Worm (Caenorhabditis elegans): ENCODE data around the gene F13H8.8.

F13H8.8 gene

ce11 chrII:6222558-6222957 is 45.3 kb downstream of the F13H8.8 start, which contains the start of gene C30B5.6:
C30B5.6 (minus strand) TSS chrII:6222658.
- TF ChIP-seq aha-1 (tag) (peak; percentile 29), snpc-1.2 (GFP tag; IDR thresholded peaks at IDR 0.05) (no peak)

ce11 chrII:6221470-6221869 is 46.4 kb downstream of the F13H8.8 start:
- TF ChIP-seq unc-62 (GFP tag; optimal IDR thresholded peaks at IDR 0.05 in 1 of 2), result peak in 1 of 2 experiments; percentile 92
- TF ChIP-seq unc-62 (tag; optimal IDR thresholded peaks at IDR 0.05), result no peak
- no peak for TF ChIP-seq ctbp-1 (GFP tag; IDR thresholded peaks at IDR 0.05)

- no peak for TF ChIP-seq Y105C5A.15 (GFP tag; IDR thresholded peaks at IDR 0.05)
These were observed 48.5 kb downstream of the F13H8.8 start, which contains the start of gene mks-2 for ce11 chrII:6219346-6219745. mks-2 (minus strand) TSS chrII:6219446.

All from whole organism, L4 larva.